Fruit fly (Drosophila melanogaster): Measurements from ENCODE around the gene RpS10a.

Gene RpS10a

DNA sequence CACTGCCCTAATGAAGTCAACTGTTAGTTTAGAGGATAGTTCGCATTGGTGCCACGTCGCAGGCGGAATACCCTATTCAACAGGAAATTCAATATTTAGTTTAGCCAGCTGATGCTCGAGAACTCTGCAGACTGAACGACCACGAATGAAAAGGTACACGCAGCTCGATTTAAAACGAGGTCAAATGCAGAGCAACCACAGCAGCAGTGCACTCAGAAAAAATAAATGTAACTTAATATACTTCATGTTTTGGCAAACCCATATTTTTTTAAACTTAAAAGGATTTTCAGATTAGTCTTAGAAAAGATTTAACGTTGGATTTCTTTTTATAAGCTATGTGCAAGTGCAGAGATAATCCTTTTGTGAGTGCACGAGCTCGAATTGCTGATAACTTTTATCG lies 2.5 kb downstream of the RpS10a start (continued):
- TF ChIP-seq HLH54F (GFP tag; optimal IDR thresholded peaks at IDR 0.05): no peak
- TF ChIP-seq CG12104 (GFP tag; optimal IDR thresholded peaks at IDR 0.05): no peak
- no peak for TF ChIP-seq jigr1 (GFP tag; IDR thresholded peaks at IDR 0.05)
- no peak for TF ChIP-seq CG32772 (GFP tag; IDR thresholded peaks at IDR 0.05)
- no peak for TF ChIP-seq btn (GFP tag; optimal IDR thresholded peaks at IDR 0.05)
- TF ChIP-seq CG15479 (GFP tag; optimal IDR thresholded peaks at IDR 0.05): no peak
- TF ChIP-seq E2f1 (GFP tag; IDR thresholded peaks at IDR 0.05): no peak
- no peak for TF ChIP-seq CG8478 (optimal IDR thresholded peaks at IDR 0.05)
- no peak for TF ChIP-seq Hmr (GFP tag; optimal IDR thresholded peaks at IDR 0.05)
- no peak for TF ChIP-seq crc (GFP tag; optimal IDR thresholded peaks at IDR 0.05)
- no peak for TF ChIP-seq CG12155 (GFP tag; optimal IDR thresholded peaks at IDR 0.05)
- no peak for TF ChIP-seq CG15696 (tag; optimal IDR thresholded peaks at IDR 0.05)
- TF ChIP-seq CG10979 (tag; optimal IDR thresholded peaks at IDR 0.05): peak; percentile 24
- TF ChIP-seq CG12769 (tag; optimal IDR thresholded peaks at IDR 0.05): no peak
- TF ChIP-seq tx (GFP tag; optimal IDR thresholded peaks at IDR 0.05): no peak
- TF ChIP-seq CG32532 (GFP tag; IDR thresholded peaks at IDR 0.05): no peak
- TF ChIP-seq tio (GFP tag; optimal IDR thresholded peaks at IDR 0.05): no peak
- TF ChIP-seq Atf3 (GFP tag; optimal IDR thresholded peaks at IDR 0.05): no peak
- TF ChIP-seq CG4328 (GFP tag; optimal IDR thresholded peaks at IDR 0.05): no peak
- peak; percentile 8 for TF ChIP-seq Med (GFP tag)
- TF ChIP-seq CG7928 (GFP tag; optimal IDR thresholded peaks at IDR 0.05): no peak
- no peak for TF ChIP-seq vfl (GFP tag; optimal IDR thresholded peaks at IDR 0.05)
- TF ChIP-seq Dp (GFP tag; optimal IDR thresholded peaks at IDR 0.05): no peak
- no peak for TF ChIP-seq CG12659 (GFP tag; optimal IDR thresholded peaks at IDR 0.05)
- TF ChIP-seq Sox100B (GFP tag; optimal IDR thresholded peaks at IDR 0.05): peak; percentile 19
- TF ChIP-seq CG11696 (GFP tag; IDR thresholded peaks at IDR 0.05): no peak
- peak; percentile 38 for TF ChIP-seq CG2678 (tag; optimal IDR thresholded peaks at IDR 0.05)
- TF ChIP-seq stc (GFP tag; IDR thresholded peaks at IDR 0.05): no peak
- peak; percentile 30 for TF ChIP-seq CG17359 (tag; optimal IDR thresholded peaks at IDR 0.05)
- no peak for TF ChIP-seq inv (GFP tag; IDR thresholded peaks at IDR 0.05; ENCODE audit: partially characterized antibody)
- no peak for TF ChIP-seq D (optimal IDR thresholded peaks at IDR 0.05)
- no peak for TF ChIP-seq D (GFP tag; optimal IDR thresholded peaks at IDR 0.05)
- no peak for TF ChIP-seq CG3838 (GFP tag; optimal IDR thresholded peaks at IDR 0.05)
- TF ChIP-seq phol (tag; optimal IDR thresholded peaks at IDR 0.05): peak; percentile 36
- TF ChIP-seq lmd (GFP tag; IDR thresholded peaks at IDR 0.05): peak; percentile 16; the same call in 1 of the 2 replicates
- TF ChIP-seq CG4707 (GFP tag; optimal IDR thresholded peaks at IDR 0.05): no peak
- TF ChIP-seq zfh2 (GFP tag; optimal IDR thresholded peaks at IDR 0.05): no peak
- TF ChIP-seq Hr51 (GFP tag; optimal IDR thresholded peaks at IDR 0.05): no peak
- TF ChIP-seq CG10209 (GFP tag; optimal IDR thresholded peaks at IDR 0.05): no peak

dm6 chr3R:27656686-27657535 lies 4.4 kb downstream of the RpS10a start, which contains the start of gene tau:
tau (minus strand) TSS chr3R:27656996.
- no peak for TF ChIP-seq CG5245 (GFP tag; optimal IDR thresholded peaks at IDR 0.05)
- no peak for TF ChIP-seq CG8359 (GFP tag; optimal IDR thresholded peaks at IDR 0.05; ENCODE audit: borderline replicate concordance)
- TF ChIP-seq CTCF (GFP tag; optimal IDR thresholded peaks at IDR 0.05): peak; percentile 73
- TF ChIP-seq chinmo (GFP tag; IDR thresholded peaks at IDR 0.05; ENCODE audit: partially characterized antibody): 0 out of 4 replicates have a peak, but pooled peaks have one; percentile 50
- TF ChIP-seq fd96Cb (tag; optimal IDR thresholded peaks at IDR 0.05): no peak
- TF ChIP-seq CG9215 (GFP tag; IDR thresholded peaks at IDR 0.05): no peak
- no peak for TF ChIP-seq Bdp1 (GFP tag; optimal IDR thresholded peaks at IDR 0.05)
- no peak for TF ChIP-seq gcm (GFP tag; optimal IDR thresholded peaks at IDR 0.05)
- peak; percentile 85 for TF ChIP-seq Deaf1 (tag; optimal IDR thresholded peaks at IDR 0.05)
- TF ChIP-seq Hr3 (GFP tag; optimal IDR thresholded peaks at IDR 0.05): no peak
- no peak for TF ChIP-seq sna (GFP tag; IDR thresholded peaks at IDR 0.05; ENCODE audit: partially characterized antibody)
- no peak for TF ChIP-seq CG17328 (GFP tag; IDR thresholded peaks at IDR 0.05)
- TF ChIP-seq Med (GFP tag): peak; percentile 64
- TF ChIP-seq CG34224 (GFP tag; IDR thresholded peaks at IDR 0.05; ENCODE audit: partially characterized antibody): no peak
